Fruit fly (Drosophila melanogaster) whole organism, wandering third instar larva: ENCODE results near the gene CG42299.

Experiments used
- Dfd ChIP-seq: fragments of >200 bp; optimal IDR thresholded peaks from 2 replicates; lab custom pipeline; 2017; ENCODE audit warnings: missing biosample characterization, missing genetic modification characterization
- HLH106 ChIP-seq: fragments of 200-800 bp; optimal IDR thresholded peaks from 3 replicates; lab custom pipeline; 2019; ENCODE audit warnings: missing biosample characterization, mild to moderate bottlenecking, missing genetic modification characterization, moderate library complexity
- Hr78 ChIP-seq: fragments of >200 bp; optimal IDR thresholded peaks from 2 replicates; lab custom pipeline; 2017; ENCODE audit warnings: missing biosample characterization, missing genetic modification characterization
- OdsH ChIP-seq: fragments of 200-800 bp; sonication (Bioruptor generic); optimal IDR thresholded peaks from 2 replicates; lab custom pipeline; 2016; ENCODE audit warnings: missing biosample characterization, mild to moderate bottlenecking, missing genetic modification characterization
- br ChIP-seq: fragments of 200-800 bp; sonication (Bioruptor generic); optimal IDR thresholded peaks from 2 replicates; lab custom pipeline; 2016; ENCODE audit warnings: missing biosample characterization, missing genetic modification characterization
- dl ChIP-seq, 2 experiments: fragments of 175-275, 200-275 bp in 1 of 2; fragments of 200-275 bp in 1 of 2; sonication (Bioruptor generic); optimal IDR thresholded peaks; lab custom pipeline; 2018; ENCODE audit warnings: mild to moderate bottlenecking in 2 of 2, missing biosample characterization in 2 of 2, missing genetic modification characterization in 2 of 2, moderate library complexity in 2 of 2; ENCODE audit not compliant: partially characterized antibody in 2 of 2, insufficient read depth in 1 of 2
- dsf ChIP-seq: sonication (Bioruptor generic); optimal IDR thresholded peaks from 2 replicates; lab custom pipeline; 2016; ENCODE audit warnings: missing biosample characterization, missing genetic modification characterization, borderline replicate concordance
- lola ChIP-seq: fragments of >200 bp; optimal IDR thresholded peaks from 2 replicates; lab custom pipeline; 2017; ENCODE audit warnings: missing biosample characterization, missing genetic modification characterization
- pan ChIP-seq: fragments of >200 bp; optimal IDR thresholded peaks from 2 replicates; lab custom pipeline; 2017
- psq ChIP-seq: fragments of 200-800 bp; sonication (Bioruptor generic); optimal IDR thresholded peaks from 3 replicates; lab custom pipeline; 2017; ENCODE audit warnings: missing biosample characterization, mild to moderate bottlenecking, missing genetic modification characterization, moderate library complexity
- usp ChIP-seq: fragments of >200 bp; optimal IDR thresholded peaks from 2 replicates; lab custom pipeline; 2017; ENCODE audit warnings: missing biosample characterization, missing genetic modification characterization

dm6 chrX:15620439-15621227 lies 45.1 kb upstream of the CG42299 start:
- TF ChIP-seq dsf (no peak), psq (GFP tag; lab: Kevin White, UChicago) (no peak), HLH106 (tag; lab: Kevin White, UChicago) (no peak), lola (no peak), Hr78 (no peak), dl (GFP tag; optimal IDR thresholded peaks at IDR 0.05; lab: Kevin White, UChicago; ENCODE audit: insufficient read depth in 1 of 2, partially characterized antibody in 2 of 2) (no peak), br (no peak), Dfd (GFP tag; lab: Kevin White, UChicago) (no peak), usp (no peak), OdsH (GFP tag; lab: Kevin White, UChicago) (no peak), pan (lab: Kevin White, UChicago) (no peak)
